Worm (Caenorhabditis elegans) whole organism, early embryonic: Measurements from ENCODE around the gene gcl-1.

Experiments used
- B0310.2 ChIP-seq: sonication (generic microtip); optimal IDR thresholded peaks from 2 replicates; lab custom pipeline; 2016; ENCODE audit warnings: mild to moderate bottlenecking, missing genetic modification characterization, missing compliant biosample characterization
- F13C5.2 ChIP-seq: sonication (generic microtip); optimal IDR thresholded peaks from 2 replicates; lab custom pipeline; 2017; ENCODE audit warnings: mild to moderate bottlenecking, missing genetic modification characterization, inconsistent platforms, missing compliant biosample characterization
- aly-1 ChIP-seq: sonication (generic microtip); optimal IDR thresholded peaks from 2 replicates; lab custom pipeline; 2016; ENCODE audit warnings: missing genetic modification characterization, missing compliant biosample characterization
- ama-1 ChIP-seq: fragments of 150-350 bp; optimal IDR thresholded peaks from 2 replicates; lab custom pipeline; 2014
- ceh-13 ChIP-seq: fragments of 200-800 bp; sonication (Bioruptor generic); optimal IDR thresholded peaks from 2 replicates; lab custom pipeline; 2018; ENCODE audit warnings: mild to moderate bottlenecking, missing genetic modification characterization, missing compliant biosample characterization
- ceh-36 ChIP-seq: sonication (generic microtip); optimal IDR thresholded peaks from 2 replicates; lab custom pipeline; 2016; ENCODE audit warnings: missing genetic modification characterization, inconsistent platforms, missing compliant biosample characterization
- ets-7 ChIP-seq: sonication (generic microtip); optimal IDR thresholded peaks from 2 replicates; lab custom pipeline; 2016; ENCODE audit warnings: missing genotype, missing genetic modification characterization, missing compliant biosample characterization
- flt-1 ChIP-seq: fragments of 200-800 bp; sonication (Bioruptor generic); IDR thresholded peaks from 2 replicates; pipeline ENCODE4 v1.3.6; 2022; ENCODE audit warnings: missing genetic modification characterization, missing compliant biosample characterization
- hmbx-1 ChIP-seq: sonication (generic microtip); optimal IDR thresholded peaks from 2 replicates; lab custom pipeline; 2016; ENCODE audit warnings: mild to moderate bottlenecking, missing genetic modification characterization, missing compliant biosample characterization
- hmg-4 ChIP-seq: fragments of 200-800 bp; sonication (Bioruptor generic); optimal IDR thresholded peaks from 2 replicates; lab custom pipeline; 2018; ENCODE audit warnings: mild to moderate bottlenecking, missing genetic modification characterization, missing compliant biosample characterization
- hnd-1 ChIP-seq: sonication (generic microtip); optimal IDR thresholded peaks from 2 replicates; lab custom pipeline; 2016; ENCODE audit warnings: missing genetic modification characterization, missing compliant biosample characterization
- pes-1 ChIP-seq: fragments of 200-800 bp; sonication (Bioruptor generic); IDR thresholded peaks from 2 replicates; pipeline ENCODE4 v1.3.6; 2022; ENCODE audit warnings: missing genetic modification reagents, missing genetic modification characterization, missing compliant biosample characterization
- scrt-1 ChIP-seq: fragments of 200-800 bp; sonication (Bioruptor generic); IDR thresholded peaks from 2 replicates; pipeline ENCODE4 v1.3.6; 2022; ENCODE audit warnings: missing genetic modification characterization, missing compliant biosample characterization
- sea-1 ChIP-seq: fragments of 200-800 bp; sonication (Bioruptor generic); conservative IDR thresholded peaks from 2 replicates; pipeline ENCODE4 v1.3.6; 2022; ENCODE audit warnings: missing genetic modification characterization, missing compliant biosample characterization
- tbx-11 ChIP-seq: fragments of 200-800 bp; sonication (Bioruptor generic); IDR thresholded peaks from 2 replicates; pipeline ENCODE4 v1.3.6; 2022; ENCODE audit warnings: missing genetic modification characterization, missing compliant biosample characterization
- tbx-37 ChIP-seq: fragments of 200-800 bp; sonication (Bioruptor generic); conservative IDR thresholded peaks from 2 replicates; pipeline ENCODE4 v1.3.6; 2022; ENCODE audit warnings: missing genetic modification reagents, missing genetic modification characterization, missing compliant biosample characterization
- tra-4 ChIP-seq: sonication (generic microtip); optimal IDR thresholded peaks from 2 replicates; lab custom pipeline; 2017; ENCODE audit warnings: missing genetic modification characterization, missing compliant biosample characterization

Gene gcl-1

ce11 chrIV:13400456-13401364, 12.0 kb downstream of the gcl-1 start, which contains the start of the genes memi-2 and cyp-31A5:
Gene memi-2, minus strand, starts transcription at chrIV:13400506.
Gene cyp-31A5, plus strand, starts transcription at chrIV:13401289.
- no peak for TF ChIP-seq scrt-1 (GFP tag; lab: Robert Waterston, UW)
- no peak for TF ChIP-seq ama-1
- TF ChIP-seq ceh-13 (GFP tag; lab: Kevin White, UChicago): no peak
- TF ChIP-seq hmg-4 (GFP tag; lab: Kevin White, UChicago): no peak
- no peak for TF ChIP-seq F13C5.2
- TF ChIP-seq tra-4 (tag; lab: Kevin White, UChicago): no peak
- no peak for TF ChIP-seq aly-1 (tag; lab: Kevin White, UChicago)
- no peak for TF ChIP-seq ets-7 (tag; lab: Kevin White, UChicago)

ce11 chrIV:13398728-13399127, 14.0 kb downstream of the gcl-1 start, which contains the start of gene Y62E10A.13:
Gene Y62E10A.13, minus strand, starts transcription at chrIV:13399053.
- TF ChIP-seq tbx-11 (GFP tag; lab: Robert Waterston, UW) (no peak), tra-4 (tag; lab: Kevin White, UChicago) (no peak), aly-1 (tag; lab: Kevin White, UChicago) (no peak), hnd-1 (tag; lab: Kevin White, UChicago) (no peak), tbx-37 (GFP tag; lab: Robert Waterston, UW) (no peak), F13C5.2 (no peak), ets-7 (tag; lab: Kevin White, UChicago) (no peak), ama-1 (no peak), ceh-36 (no peak), B0310.2 (no peak), scrt-1 (GFP tag; lab: Robert Waterston, UW) (no peak), ceh-13 (GFP tag; lab: Kevin White, UChicago) (no peak), flt-1 (GFP tag; lab: Robert Waterston, UW) (no peak)

ce11 chrIV:13396375-13396774, 16.3 kb downstream of the gcl-1 start:
- TF ChIP-seq tra-4 (tag; lab: Kevin White, UChicago) (no peak), ceh-36 (no peak)

ce11 chrIV:13395255-13395654, 17.4 kb downstream of the gcl-1 start:
- TF ChIP-seq hmg-4 (GFP tag; lab: Kevin White, UChicago): peak; percentile 53
- no peak for TF ChIP-seq ets-7 (tag; lab: Kevin White, UChicago)
- no peak for TF ChIP-seq ceh-36
- TF ChIP-seq scrt-1 (GFP tag; lab: Robert Waterston, UW): no peak
- TF ChIP-seq F13C5.2: peak; percentile 10

- TF ChIP-seq ceh-13 (GFP tag; lab: Kevin White, UChicago): no peak
- no peak for TF ChIP-seq aly-1 (tag; lab: Kevin White, UChicago)
- no peak for TF ChIP-seq tbx-37 (GFP tag; lab: Robert Waterston, UW)
- TF ChIP-seq hnd-1 (tag; lab: Kevin White, UChicago): no peak
- TF ChIP-seq F13C5.2: no peak
- no peak for TF ChIP-seq B0310.2
- no peak for TF ChIP-seq pes-1 (GFP tag; lab: Robert Waterston, UW)
- TF ChIP-seq hmg-4 (GFP tag; lab: Kevin White, UChicago): no peak
- TF ChIP-seq tbx-11 (GFP tag; lab: Robert Waterston, UW): no peak
- no peak for TF ChIP-seq ama-1
- no peak for TF ChIP-seq ets-7 (tag; lab: Kevin White, UChicago)
- no peak for TF ChIP-seq flt-1 (GFP tag; lab: Robert Waterston, UW)
- no peak for TF ChIP-seq scrt-1 (GFP tag; lab: Robert Waterston, UW)
- no peak for TF ChIP-seq hmbx-1
- no peak for TF ChIP-seq ceh-36
- TF ChIP-seq sea-1 (GFP tag; lab: Robert Waterston, UW): no peak
- no peak for TF ChIP-seq tra-4 (tag; lab: Kevin White, UChicago)
These were observed 18.0 kb downstream of the gcl-1 start for ce11 chrIV:13394686-13395085.

ce11 chrIV:13393246-13393716, 19.4 kb downstream of the gcl-1 start:
- no peak for TF ChIP-seq hmg-4 (GFP tag; lab: Kevin White, UChicago)
- TF ChIP-seq flt-1 (GFP tag; lab: Robert Waterston, UW): no peak
- TF ChIP-seq aly-1 (tag; lab: Kevin White, UChicago): no peak
- no peak for TF ChIP-seq hmbx-1
- no peak for TF ChIP-seq ets-7 (tag; lab: Kevin White, UChicago)
- TF ChIP-seq B0310.2: no peak
- TF ChIP-seq hnd-1 (tag; lab: Kevin White, UChicago): no peak
- TF ChIP-seq tra-4 (tag; lab: Kevin White, UChicago): no peak
- TF ChIP-seq tbx-11 (GFP tag; lab: Robert Waterston, UW): no peak
- no peak for TF ChIP-seq ama-1
- TF ChIP-seq sea-1 (GFP tag; lab: Robert Waterston, UW): no peak
- no peak for TF ChIP-seq F13C5.2
- TF ChIP-seq tbx-37 (GFP tag; lab: Robert Waterston, UW): no peak
- no peak for TF ChIP-seq ceh-13 (GFP tag; lab: Kevin White, UChicago)
- TF ChIP-seq scrt-1 (GFP tag; lab: Robert Waterston, UW): no peak
- no peak for TF ChIP-seq pes-1 (GFP tag; lab: Robert Waterston, UW)
- TF ChIP-seq ceh-36: no peak

ce11 chrIV:13392230-13392629, 20.5 kb downstream of the gcl-1 start:
- TF ChIP-seq ama-1: no peak

ce11 chrIV:13390770-13391169, 21.9 kb downstream of the gcl-1 start:
- TF ChIP-seq sea-1 (GFP tag; lab: Robert Waterston, UW) (no peak), ceh-36 (no peak), tbx-37 (GFP tag; lab: Robert Waterston, UW) (no peak), tra-4 (tag; lab: Kevin White, UChicago) (no peak), aly-1 (tag; lab: Kevin White, UChicago) (no peak), ets-7 (tag; lab: Kevin White, UChicago) (no peak), hnd-1 (tag; lab: Kevin White, UChicago) (no peak), ama-1 (no peak), flt-1 (GFP tag; lab: Robert Waterston, UW) (no peak), ceh-13 (GFP tag; lab: Kevin White, UChicago) (no peak), pes-1 (GFP tag; lab: Robert Waterston, UW) (no peak), hmbx-1 (no peak), hmg-4 (GFP tag; lab: Kevin White, UChicago) (no peak), B0310.2 (no peak), tbx-11 (GFP tag; lab: Robert Waterston, UW) (no peak), F13C5.2 (no peak)
